Worm (Caenorhabditis elegans) whole organism, L1 larva: ENCODE results near the gene nlp-53.

Source experiments
- aha-1 ChIP-seq: fragments of 150-350 bp; optimal IDR thresholded peaks from 2 replicates; lab custom pipeline; 2014; ENCODE audit warnings: missing biosample characterization, missing genetic modification characterization
- aly-2 ChIP-seq: fragments of 150-350 bp; optimal IDR thresholded peaks from 2 replicates; lab custom pipeline; 2014; ENCODE audit warnings: missing biosample characterization, missing genetic modification characterization
- ceh-63 ChIP-seq: fragments of 200-800 bp; sonication (Bioruptor generic); optimal IDR thresholded peaks from 2 replicates; lab custom pipeline; 2018; ENCODE audit warnings: mild to moderate bottlenecking, missing genetic modification characterization, missing compliant biosample characterization
- ceh-82 ChIP-seq, 3 experiments: fragments of 150-350 bp in 1 of 3; sonication (generic microtip) in 2 of 3; optimal IDR thresholded peaks; 2 replicates each; lab custom pipeline; 2014 to 2017; ENCODE audit warnings: missing biosample characterization in 3 of 3, missing genetic modification characterization in 3 of 3
- dpl-1 ChIP-seq, 3 experiments: fragments of 150-350 bp in 2 of 3; sonication (generic microtip) in 1 of 3; optimal IDR thresholded peaks; 2 replicates each; lab custom pipeline; 2014 to 2017; ENCODE audit warnings: missing biosample characterization in 3 of 3, missing genetic modification characterization in 3 of 3, missing genetic modification reagents in 3 of 3
- efl-1 ChIP-seq, 4 experiments: fragments of 150-350 bp; optimal IDR thresholded peaks in 3 of 4; peaks in 1 of 4; 1 replicate in 1 of 4; 2 replicates in 3 of 4; lab custom pipeline; 2014; ENCODE audit warnings: missing biosample characterization in 2 of 4, missing genetic modification characterization in 2 of 4, missing genetic modification reagents in 2 of 4
- efl-3 ChIP-seq: fragments of 200-800 bp; sonication (Bioruptor generic); optimal IDR thresholded peaks from 2 replicates; lab custom pipeline; 2018; ENCODE audit warnings: mild to moderate bottlenecking, missing genetic modification characterization, missing compliant biosample characterization
- egl-27 ChIP-seq, 2 experiments: fragments of 150-350 bp in 1 of 2; sonication (generic microtip); optimal IDR thresholded peaks; 3 replicates each; lab custom pipeline; 2017 to 2018; ENCODE audit warnings: missing biosample characterization in 2 of 2, missing genetic modification characterization in 2 of 2, missing genetic modification reagents in 2 of 2
- elt-2 ChIP-seq: sonication (generic microtip); optimal IDR thresholded peaks from 2 replicates; lab custom pipeline; 2016; ENCODE audit warnings: missing genetic modification characterization, mild to moderate bottlenecking, inconsistent platforms, missing compliant biosample characterization, missing genetic modification reagents
- fkh-10 ChIP-seq: sonication (generic microtip); optimal IDR thresholded peaks from 2 replicates; lab custom pipeline; 2017; ENCODE audit warnings: missing biosample characterization, missing genetic modification reagents, missing genetic modification characterization
- fkh-4 ChIP-seq: sonication (generic microtip); optimal IDR thresholded peaks from 2 replicates; lab custom pipeline; 2016; ENCODE audit warnings: missing compliant biosample characterization, missing genetic modification characterization, borderline replicate concordance
- fos-1 ChIP-seq: fragments of 150-350 bp; optimal IDR thresholded peaks from 2 replicates; lab custom pipeline; 2014; ENCODE audit warnings: missing biosample characterization, missing genetic modification characterization
- grh-1 ChIP-seq: fragments of 200-800 bp; sonication (Bioruptor generic); IDR thresholded peaks from 2 replicates; pipeline ENCODE4 v1.3.6; 2022; ENCODE audit warnings: missing genetic modification reagents, missing genetic modification characterization, missing compliant biosample characterization
- hlh-17 ChIP-seq: fragments of 200-800 bp; sonication (Bioruptor generic); optimal IDR thresholded peaks from 2 replicates; lab custom pipeline; 2018; ENCODE audit warnings: missing genetic modification characterization, mild to moderate bottlenecking, missing compliant biosample characterization, moderate library complexity, borderline replicate concordance
- irx-1 ChIP-seq: sonication (generic microtip); optimal IDR thresholded peaks from 2 replicates; lab custom pipeline; 2016; ENCODE audit warnings: missing genetic modification characterization, missing compliant biosample characterization
- isw-1 ChIP-seq: fragments of 200-800 bp; sonication (Bioruptor generic); IDR thresholded peaks from 2 replicates; pipeline ENCODE4 v1.3.6; 2022; ENCODE audit warnings: missing genetic modification characterization, missing compliant biosample characterization
- jun-1 ChIP-seq: fragments of 150-350 bp; optimal IDR thresholded peaks from 2 replicates; lab custom pipeline; 2014; ENCODE audit warnings: missing biosample characterization, missing genetic modification reagents, missing genetic modification characterization
- lin-14 ChIP-seq: fragments of 200-800 bp; sonication (Bioruptor generic); optimal IDR thresholded peaks from 2 replicates; lab custom pipeline; 2018; ENCODE audit warnings: mild to moderate bottlenecking, missing genetic modification characterization, moderate library complexity, missing compliant biosample characterization
- lin-35 ChIP-seq, 2 experiments: fragments of 150-350 bp; optimal IDR thresholded peaks; 2 replicates each; lab custom pipeline; 2014; ENCODE audit warnings: missing biosample characterization in 2 of 2, missing genetic modification characterization in 2 of 2, missing genetic modification reagents in 2 of 2
- lin-39 ChIP-seq: fragments of 150-350 bp; optimal IDR thresholded peaks from 2 replicates; lab custom pipeline; 2014; ENCODE audit warnings: missing biosample characterization, missing genetic modification reagents, missing genetic modification characterization
- lsy-2 ChIP-seq, 2 experiments: fragments of 150-350 bp; optimal IDR thresholded peaks; 2 replicates each; lab custom pipeline; 2014; ENCODE audit warnings: missing biosample characterization in 2 of 2, missing genetic modification characterization in 2 of 2
- mab-9 ChIP-seq: fragments of 200-800 bp; sonication (Bioruptor generic); IDR thresholded peaks from 2 replicates; pipeline ENCODE4 v1.3.6; 2022; ENCODE audit warnings: missing genetic modification reagents, missing genetic modification characterization, missing compliant biosample characterization
- mdl-1 ChIP-seq, 2 experiments: fragments of 150-350 bp; optimal IDR thresholded peaks; 2 replicates each; lab custom pipeline; 2014 to 2017; ENCODE audit warnings: missing biosample characterization in 2 of 2, missing genetic modification characterization in 2 of 2, inconsistent platforms in 1 of 2
- mef-2 ChIP-seq: fragments of 150-350 bp; optimal IDR thresholded peaks from 2 replicates; lab custom pipeline; 2014; ENCODE audit warnings: missing biosample characterization, missing genetic modification characterization
- mep-1 ChIP-seq: fragments of 150-350 bp; optimal IDR thresholded peaks from 2 replicates; lab custom pipeline; 2014; ENCODE audit warnings: missing biosample characterization, missing genetic modification characterization
- nhr-237 ChIP-seq: fragments of 150-350 bp; optimal IDR thresholded peaks from 2 replicates; lab custom pipeline; 2014; ENCODE audit warnings: missing biosample characterization, missing genetic modification characterization
- nhr-47 ChIP-seq: sonication (generic microtip); optimal IDR thresholded peaks from 2 replicates; lab custom pipeline; 2016; ENCODE audit warnings: mild to moderate bottlenecking, missing genetic modification characterization, moderate library complexity, missing compliant biosample characterization
- nhr-71 ChIP-seq: sonication (generic microtip); optimal IDR thresholded peaks from 2 replicates; lab custom pipeline; 2016; ENCODE audit warnings: mild to moderate bottlenecking, missing genetic modification characterization, moderate library complexity, missing compliant biosample characterization
- nhr-84 ChIP-seq: sonication (generic microtip); optimal IDR thresholded peaks from 2 replicates; lab custom pipeline; 2017; ENCODE audit warnings: missing biosample characterization, missing genetic modification characterization
- nhr-85 ChIP-seq: sonication (generic microtip); peaks from one replicate; lab custom pipeline; 2016; ENCODE audit warnings: missing genetic modification characterization, inconsistent platforms, missing compliant biosample characterization
- pax-3 ChIP-seq: fragments of 200-800 bp; sonication (Bioruptor generic); optimal IDR thresholded peaks from 2 replicates; lab custom pipeline; 2018; ENCODE audit warnings: mild to moderate bottlenecking, missing genetic modification characterization, moderate library complexity, missing compliant biosample characterization
- snu-23 ChIP-seq: sonication (generic microtip); optimal IDR thresholded peaks from 2 replicates; lab custom pipeline; 2016; ENCODE audit warnings: missing genetic modification characterization, missing compliant biosample characterization
- sptf-1 ChIP-seq: fragments of 150-350 bp; optimal IDR thresholded peaks from 2 replicates; lab custom pipeline; 2014; ENCODE audit warnings: missing biosample characterization, missing genetic modification characterization
- swsn-7 ChIP-seq: sonication (generic microtip); optimal IDR thresholded peaks from 2 replicates; lab custom pipeline; 2016; ENCODE audit warnings: missing genetic modification characterization, missing compliant biosample characterization
- tlp-1 ChIP-seq: fragments of 150-350 bp; optimal IDR thresholded peaks from 2 replicates; lab custom pipeline; 2014; ENCODE audit warnings: missing biosample characterization, missing genetic modification characterization
- unc-130 ChIP-seq: fragments of 150-350 bp; optimal IDR thresholded peaks from 2 replicates; lab custom pipeline; 2017; ENCODE audit warnings: missing biosample characterization, missing genetic modification characterization, inconsistent platforms
- unc-62 ChIP-seq: fragments of 150-350 bp; optimal IDR thresholded peaks from 2 replicates; lab custom pipeline; 2014; ENCODE audit warnings: missing biosample characterization, missing genetic modification reagents, missing genetic modification characterization
- unc-98 ChIP-seq: fragments of 200-800 bp; sonication (Bioruptor generic); IDR thresholded peaks from 2 replicates; pipeline ENCODE4 v1.3.6; 2022; ENCODE audit warnings: missing genetic modification characterization, missing compliant biosample characterization
- xbp-1 ChIP-seq: sonication (generic microtip); optimal IDR thresholded peaks from 2 replicates; lab custom pipeline; 2016; ENCODE audit warnings: missing genetic modification characterization, missing compliant biosample characterization
- zip-4 ChIP-seq: fragments of 200-800 bp; sonication (Bioruptor generic); optimal IDR thresholded peaks from 2 replicates; lab custom pipeline; 2018; ENCODE audit warnings: mild to moderate bottlenecking, missing genetic modification characterization, moderate library complexity, missing compliant biosample characterization
- ztf-11 ChIP-seq, 2 experiments: sonication (generic microtip); optimal IDR thresholded peaks; 2 replicates each; lab custom pipeline; 2016 to 2017; ENCODE audit warnings: missing genetic modification characterization in 2 of 2, missing biosample characterization in 1 of 2, missing compliant biosample characterization in 1 of 2

nlp-53 gene

ce11 chrX:13665447-13665846 lies 46.8 kb downstream of the nlp-53 start (continued):
- peak; percentile 12 for TF ChIP-seq unc-130 (tag; lab: Kevin White, UChicago)
- peak; percentile 58 for TF ChIP-seq zip-4 (GFP tag; lab: Kevin White, UChicago)
- no peak for TF ChIP-seq nhr-237
- no peak for TF ChIP-seq sptf-1 (tag; lab: Kevin White, UChicago)
- peak; percentile 34 for TF ChIP-seq lin-39 (tag; lab: Kevin White, UChicago)
- TF ChIP-seq nhr-71 (tag; lab: Kevin White, UChicago), result peak; percentile 88
- TF ChIP-seq snu-23 (GFP tag; lab: Kevin White, UChicago), result peak; percentile 93
- TF ChIP-seq ztf-11 (tag; optimal IDR thresholded peaks at IDR 0.05; lab: Kevin White, UChicago), result peak in 1 of 2 experiments; percentile 85
- TF ChIP-seq pax-3 (tag; lab: Kevin White, UChicago), result peak; percentile 72
- TF ChIP-seq nhr-84 (tag; lab: Kevin White, UChicago), result no peak
- peak; percentile 86 for TF ChIP-seq lin-14 (GFP tag; lab: Kevin White, UChicago)
- TF ChIP-seq nhr-47 (tag; lab: Kevin White, UChicago), result peak; percentile 92
- TF ChIP-seq jun-1 (tag; lab: Kevin White, UChicago), result peak; percentile 82
- no peak for TF ChIP-seq unc-62
- peak; percentile 84 to 88 (median 85) for TF ChIP-seq ceh-82 (tag; optimal IDR thresholded peaks at IDR 0.05; lab: Kevin White, UChicago)
- peak in 1 of 2 experiments; percentile 89 for TF ChIP-seq mdl-1 (tag; optimal IDR thresholded peaks at IDR 0.05; lab: Kevin White, UChicago)
- no peak for TF ChIP-seq aha-1 (tag; lab: Kevin White, UChicago)
- peak; percentile 64 for TF ChIP-seq aly-2
- TF ChIP-seq mep-1, result peak; percentile 90
- peak; percentile 55 for TF ChIP-seq isw-1 (GFP tag; lab: Robert Waterston, UW)
- TF ChIP-seq hlh-17 (GFP tag; lab: Kevin White, UChicago), result no peak
- TF ChIP-seq unc-98 (GFP tag; lab: Robert Waterston, UW), result no peak
- TF ChIP-seq mef-2, result no peak
- TF ChIP-seq lin-35 (GFP tag; optimal IDR thresholded peaks at IDR 0.05; lab: Kevin White, UChicago), result peak; percentile 40 to 83
- peak; percentile 57 for TF ChIP-seq elt-2 (tag; lab: Kevin White, UChicago)
- TF ChIP-seq mab-9 (GFP tag; lab: Robert Waterston, UW), result peak; percentile 72
- TF ChIP-seq nhr-85 (tag; lab: Kevin White, UChicago), result peak; percentile 84
- TF ChIP-seq fkh-10 (GFP tag; lab: Kevin White, UChicago), result peak; percentile 70
- no peak for TF ChIP-seq fkh-4 (tag; lab: Kevin White, UChicago)
- TF ChIP-seq lsy-2 (tag; optimal IDR thresholded peaks at IDR 0.05; lab: Kevin White, UChicago), result peak; percentile 61 to 79
- peak; percentile 2 for TF ChIP-seq efl-3 (GFP tag; lab: Kevin White, UChicago)

- TF ChIP-seq tlp-1 (no peak), egl-27 (tag; optimal IDR thresholded peaks at IDR 0.05; lab: Kevin White, UChicago) (no peak), ceh-63 (GFP tag; lab: Kevin White, UChicago) (no peak), nhr-85 (tag; lab: Kevin White, UChicago) (no peak), swsn-7 (tag; lab: Kevin White, UChicago) (no peak), irx-1 (tag; lab: Kevin White, UChicago) (no peak), fos-1 (no peak), aha-1 (tag; lab: Kevin White, UChicago) (no peak), efl-1 (optimal IDR thresholded peaks at IDR 0.05; lab: Kevin White, UChicago) (no peak), efl-1 (GFP tag; optimal IDR thresholded peaks at IDR 0.05 in 1 of 2; lab: Kevin White, UChicago) (no peak), xbp-1 (tag; lab: Kevin White, UChicago) (no peak), unc-98 (GFP tag; lab: Robert Waterston, UW) (no peak), grh-1 (GFP tag; lab: Robert Waterston, UW) (no peak), hlh-17 (GFP tag; lab: Kevin White, UChicago) (no peak), dpl-1 (GFP tag; optimal IDR thresholded peaks at IDR 0.05; lab: Kevin White, UChicago) (no peak)
Observed at ce11 chrX:13666864-13667263, 48.2 kb downstream of the nlp-53 start.
